Fruit fly (Drosophila melanogaster): ENCODE data around the gene psidin.

Gene psidin

DNA sequence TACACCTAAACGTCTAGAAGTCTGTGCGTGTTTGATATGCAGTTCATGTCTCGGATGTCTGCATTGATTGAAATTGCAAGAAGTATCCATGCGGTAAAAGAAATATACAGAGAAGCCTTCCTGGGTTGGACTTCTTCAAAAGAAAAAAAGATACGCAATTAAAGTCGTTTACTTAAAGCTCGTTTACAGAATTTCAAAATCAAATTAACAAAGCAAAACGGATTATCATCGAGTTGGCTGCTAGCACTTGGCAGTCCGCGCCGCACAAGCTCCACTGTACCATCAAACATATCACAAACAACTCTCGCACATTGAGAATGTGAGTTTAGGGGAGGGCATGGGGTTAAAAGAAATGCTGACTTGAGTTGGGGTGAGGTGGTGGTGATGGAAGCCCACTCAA, 23.1 kb upstream of the psidin start (continued):
- TF ChIP-seq CG15514 (GFP tag; optimal IDR thresholded peaks at IDR 0.05) (peak; percentile 20), Sin3A (optimal IDR thresholded peaks at IDR 0.05) (no peak), CG34376 (GFP tag; optimal IDR thresholded peaks at IDR 0.05) (no peak), exex (tag; optimal IDR thresholded peaks at IDR 0.05) (no peak), Mrtf (GFP tag; IDR thresholded peaks at IDR 0.05) (peak; percentile 74), kay (GFP tag; optimal IDR thresholded peaks at IDR 0.05) (peak; percentile 22), MESR4 (GFP tag; optimal IDR thresholded peaks at IDR 0.05) (no peak), sens-2 (GFP tag; IDR thresholded peaks at IDR 0.05) (peak; percentile 46; the same call in 1 of the 2 replicates), BEAF-32 (GFP tag; optimal IDR thresholded peaks at IDR 0.05) (no peak), CG18764 (GFP tag; optimal IDR thresholded peaks at IDR 0.05) (peak; percentile 56), grau (tag; optimal IDR thresholded peaks at IDR 0.05) (peak; percentile 95), Dll (GFP tag; IDR thresholded peaks at IDR 0.05; ENCODE audit: partially characterized antibody) (no peak), Gug (GFP tag; IDR thresholded peaks at IDR 0.05) (peak; percentile 85; the same call in 3 of the 4 replicates), tin (GFP tag; optimal IDR thresholded peaks at IDR 0.05) (peak; percentile 87), dan (GFP tag; IDR thresholded peaks at IDR 0.05) (peak; percentile 64; the same call in 1 of the 2 replicates), chm (GFP tag; IDR thresholded peaks at IDR 0.05) (peak; percentile 85), CG17912 (GFP tag; optimal IDR thresholded peaks at IDR 0.05) (no peak), ab (GFP tag; optimal IDR thresholded peaks at IDR 0.05) (no peak), CG1233 (GFP tag; optimal IDR thresholded peaks at IDR 0.05) (peak; percentile 20), CG17328 (GFP tag; IDR thresholded peaks at IDR 0.05) (peak; percentile 87), Dfd (GFP tag; optimal IDR thresholded peaks at IDR 0.05) (no peak), Scr (GFP tag; IDR thresholded peaks at IDR 0.05; ENCODE audit: partially characterized antibody) (no peak), Hey (tag; optimal IDR thresholded peaks at IDR 0.05) (no peak), pb (GFP tag; optimal IDR thresholded peaks at IDR 0.05) (no peak), CG32532 (GFP tag; IDR thresholded peaks at IDR 0.05) (peak; percentile 67; the same call in 1 of the 2 replicates), Nf-YB (GFP tag; optimal IDR thresholded peaks at IDR 0.05) (peak; percentile 39), Hr51 (GFP tag; optimal IDR thresholded peaks at IDR 0.05) (peak in 1 of 2 experiments; percentile 68), CG13624 (GFP tag; optimal IDR thresholded peaks at IDR 0.05) (peak; percentile 29), CG3995 (GFP tag; optimal IDR thresholded peaks at IDR 0.05) (no peak), CG10979 (tag; optimal IDR thresholded peaks at IDR 0.05) (peak; percentile 87), peb (GFP tag; IDR thresholded peaks at IDR 0.05) (peak; percentile 37; the same call in 1 of the 2 replicates), ara (GFP tag; IDR thresholded peaks at IDR 0.05) (peak; percentile 84), Vsx1 (GFP tag; optimal IDR thresholded peaks at IDR 0.05) (peak; percentile 21), CG12299 (tag; optimal IDR thresholded peaks at IDR 0.05) (peak; percentile 43), CG13296 (GFP tag; optimal IDR thresholded peaks at IDR 0.05) (no peak), cato (GFP tag; optimal IDR thresholded peaks at IDR 0.05; ENCODE audit: borderline replicate concordance) (peak; percentile 62), CG9876 (GFP tag; optimal IDR thresholded peaks at IDR 0.05) (peak; percentile 64), phol (tag; optimal IDR thresholded peaks at IDR 0.05) (peak; percentile 80), ase (GFP tag; IDR thresholded peaks at IDR 0.05) (peak; percentile 71; the same call in 1 of the 3 replicates), ato (GFP tag; IDR thresholded peaks at IDR 0.05; ENCODE audit: partially characterized antibody) (no peak), hth (optimal IDR thresholded peaks at IDR 0.05) (no peak), onecut (GFP tag; IDR thresholded peaks at IDR 0.05) (peak; percentile 71), CG3407 (GFP tag; optimal IDR thresholded peaks at IDR 0.05) (peak; percentile 73), Usf (GFP tag; optimal IDR thresholded peaks at IDR 0.05) (peak; percentile 45), CG4820 (GFP tag; optimal IDR thresholded peaks at IDR 0.05) (peak; percentile 77), CG14441 (GFP tag; IDR thresholded peaks at IDR 0.05) (peak; percentile 47; the same call in 1 of the 2 replicates), CG18476 (GFP tag; optimal IDR thresholded peaks at IDR 0.05) (peak; percentile 19), Atf6 (GFP tag; IDR thresholded peaks at IDR 0.05) (peak; percentile 26; the same call in 1 of the 2 replicates), ind (GFP tag; optimal IDR thresholded peaks at IDR 0.05) (peak; percentile 73), CG11560 (tag; IDR thresholded peaks at IDR 0.05) (no peak), Dbx (GFP tag; IDR thresholded peaks at IDR 0.05) (0 out of 3 replicates have a peak, but pooled peaks have one; percentile 21)

Data from whole organism, embryonic.